Fruit fly (Drosophila melanogaster) whole organism, prepupa: ENCODE data around the gene Taf9.

Source experiments
- Blimp-1 ChIP-seq: fragments of 200-800 bp; sonication (Bioruptor generic); optimal IDR thresholded peaks from 3 replicates; lab custom pipeline; 2017; ENCODE audit warnings: missing biosample characterization, missing genetic modification characterization, mild to moderate bottlenecking, moderate library complexity, missing genetic modification reagents
- CG10669 ChIP-seq: fragments of 200-800 bp; sonication (Bioruptor generic); optimal IDR thresholded peaks from 3 replicates; lab custom pipeline; 2018; ENCODE audit warnings: missing biosample characterization, mild to moderate bottlenecking, missing genetic modification characterization, moderate library complexity
- CG11762 ChIP-seq: fragments of 200-800 bp; sonication (Bioruptor generic); optimal IDR thresholded peaks from 3 replicates; lab custom pipeline; 2016; ENCODE audit warnings: missing biosample characterization, missing genetic modification characterization; ENCODE audit not compliant: insufficient read depth
- CG15336 ChIP-seq: fragments of 200-800 bp; sonication (Bioruptor generic); IDR thresholded peaks from 2 replicates; pipeline ENCODE4 v1.3.6; 2022; ENCODE audit warnings: missing biosample characterization, missing genetic modification characterization
- CG1621 ChIP-seq: fragments of 200-800 bp; sonication (Bioruptor generic); optimal IDR thresholded peaks from 3 replicates; lab custom pipeline; 2018; ENCODE audit warnings: missing biosample characterization, mild to moderate bottlenecking, missing genetic modification characterization
- CG32006 ChIP-seq: fragments of 200-800 bp; sonication (Bioruptor generic); optimal IDR thresholded peaks from 3 replicates; lab custom pipeline; 2017; ENCODE audit warnings: missing biosample characterization, mild to moderate bottlenecking, missing genetic modification characterization
- CG3919 ChIP-seq: fragments of 200-800 bp; sonication (Bioruptor generic); optimal IDR thresholded peaks from 3 replicates; lab custom pipeline; 2016; ENCODE audit warnings: missing biosample characterization, missing genetic modification characterization
- CG4318 ChIP-seq: fragments of 200-800 bp; sonication (Bioruptor generic); optimal IDR thresholded peaks from 3 replicates; lab custom pipeline; 2017; ENCODE audit warnings: missing biosample characterization, mild to moderate bottlenecking, missing genetic modification characterization
- CG6163 ChIP-seq: fragments of 200-800 bp; sonication (Bioruptor generic); IDR thresholded peaks from 3 replicates; pipeline ENCODE4 v1.3.6; 2022; ENCODE audit warnings: missing biosample characterization, missing genetic modification characterization
- CG6276 ChIP-seq: fragments of 200-800 bp; sonication (Bioruptor generic); optimal IDR thresholded peaks from 2 replicates; lab custom pipeline; 2017; ENCODE audit warnings: missing biosample characterization, mild to moderate bottlenecking, missing genetic modification characterization
- CG8119 ChIP-seq: fragments of 200-800 bp; sonication (Bioruptor generic); IDR thresholded peaks from 3 replicates; pipeline ENCODE4 v1.3.6; 2022; ENCODE audit warnings: missing biosample characterization, missing genetic modification characterization
- CG8632 ChIP-seq: fragments of 200-800 bp; sonication (Bioruptor generic); optimal IDR thresholded peaks from 3 replicates; lab custom pipeline; 2016; ENCODE audit warnings: missing biosample characterization, missing genetic modification characterization
- Eip75B ChIP-seq: fragments of 200-800 bp; sonication (Bioruptor generic); optimal IDR thresholded peaks from 3 replicates; lab custom pipeline; 2016; ENCODE audit warnings: missing biosample characterization, missing genetic modification characterization
- Eip78C ChIP-seq: fragments of 200-800 bp; sonication (Bioruptor generic); peaks from one replicate; lab custom pipeline; 2016; ENCODE audit warnings: missing biosample characterization, missing genetic modification characterization
- Ets21C ChIP-seq: fragments of 200-800 bp; sonication (Bioruptor generic); optimal IDR thresholded peaks from 3 replicates; lab custom pipeline; 2016; ENCODE audit warnings: missing biosample characterization, missing genetic modification characterization
- Ets96B ChIP-seq: fragments of 200-800 bp; optimal IDR thresholded peaks from 2 replicates; lab custom pipeline; 2019; ENCODE audit warnings: missing biosample characterization, mild to moderate bottlenecking, missing genetic modification characterization, moderate library complexity
- Hr4 ChIP-seq: fragments of 200-800 bp; sonication (Bioruptor generic); optimal IDR thresholded peaks from 3 replicates; lab custom pipeline; 2016; ENCODE audit warnings: missing biosample characterization, missing genetic modification characterization
- Lpt ChIP-seq: fragments of 200-800 bp; sonication (Bioruptor generic); optimal IDR thresholded peaks from 3 replicates; lab custom pipeline; 2016; ENCODE audit warnings: missing biosample characterization, missing genetic modification characterization
- Met ChIP-seq: fragments of 200-800 bp; sonication (Bioruptor generic); optimal IDR thresholded peaks from 3 replicates; lab custom pipeline; 2016; ENCODE audit warnings: missing biosample characterization, missing genetic modification characterization
- OdsH ChIP-seq: fragments of 200-800 bp; sonication (Bioruptor generic); optimal IDR thresholded peaks from 3 replicates; lab custom pipeline; 2016; ENCODE audit warnings: missing biosample characterization, missing genetic modification characterization
- Smox ChIP-seq: fragments of 200-800 bp; sonication (Bioruptor generic); optimal IDR thresholded peaks from 3 replicates; lab custom pipeline; 2016; ENCODE audit warnings: missing biosample characterization, missing genetic modification characterization
- Sox102F ChIP-seq: fragments of 200-800 bp; sonication (Bioruptor generic); optimal IDR thresholded peaks from 2 replicates; lab custom pipeline; 2016; ENCODE audit warnings: missing biosample characterization, mild to moderate bottlenecking, missing genetic modification characterization
- achi ChIP-seq: fragments of 200-800 bp; sonication (Bioruptor generic); optimal IDR thresholded peaks from 3 replicates; lab custom pipeline; 2016; ENCODE audit warnings: missing biosample characterization, missing genetic modification characterization
- acj6 ChIP-seq: fragments of 200-800 bp; sonication (Bioruptor generic); optimal IDR thresholded peaks from 3 replicates; lab custom pipeline; 2016; ENCODE audit warnings: missing biosample characterization, missing genetic modification characterization
- cyc ChIP-seq: fragments of 200-800 bp; sonication (Bioruptor generic); optimal IDR thresholded peaks from 3 replicates; lab custom pipeline; 2016; ENCODE audit warnings: missing biosample characterization, missing genetic modification characterization
- dac ChIP-seq: fragments of 200-800 bp; sonication (Bioruptor generic); optimal IDR thresholded peaks from 2 replicates; lab custom pipeline; 2017; ENCODE audit warnings: missing biosample characterization, mild to moderate bottlenecking, missing genetic modification characterization
- dsx ChIP-seq: fragments of 200-800 bp; optimal IDR thresholded peaks from 3 replicates; lab custom pipeline; 2019; ENCODE audit warnings: missing biosample characterization, mild to moderate bottlenecking, missing genetic modification characterization, moderate library complexity; ENCODE audit not compliant: poor library complexity, severe bottlenecking
- esn ChIP-seq: fragments of 200-800 bp; sonication (Bioruptor generic); optimal IDR thresholded peaks from 2 replicates; lab custom pipeline; 2016; ENCODE audit warnings: missing biosample characterization, mild to moderate bottlenecking, missing genetic modification characterization, moderate library complexity
- fkh ChIP-seq: fragments of 200-800 bp; sonication (Bioruptor generic); optimal IDR thresholded peaks from 3 replicates; lab custom pipeline; 2017; ENCODE audit warnings: missing biosample characterization, mild to moderate bottlenecking, missing genetic modification characterization, moderate library complexity
- net ChIP-seq: fragments of 200-800 bp; sonication (Bioruptor generic); optimal IDR thresholded peaks from 3 replicates; lab custom pipeline; 2016; ENCODE audit warnings: missing biosample characterization, missing genetic modification characterization
- pdm3 ChIP-seq: fragments of 200-800 bp; sonication (Bioruptor generic); optimal IDR thresholded peaks from 3 replicates; lab custom pipeline; 2016; ENCODE audit warnings: missing biosample characterization, missing genetic modification characterization
- spab ChIP-seq: fragments of 200-800 bp; sonication (Bioruptor generic); optimal IDR thresholded peaks from 2 replicates; lab custom pipeline; 2017; ENCODE audit warnings: missing biosample characterization, mild to moderate bottlenecking, missing genetic modification characterization, missing genetic modification reagents
- ss ChIP-seq, 2 experiments: fragments of 200-800 bp; sonication (Bioruptor generic); optimal IDR thresholded peaks; 2 replicates in 1 of 2; 3 replicates in 1 of 2; lab custom pipeline; 2017 to 2018; ENCODE audit warnings: mild to moderate bottlenecking in 2 of 2, missing biosample characterization in 2 of 2, missing genetic modification characterization in 2 of 2, moderate library complexity in 1 of 2
- svp ChIP-seq: fragments of 200-800 bp; sonication (Bioruptor generic); peaks from one replicate; lab custom pipeline; 2016; ENCODE audit warnings: missing biosample characterization, missing genetic modification characterization

Gene Taf9

DNA sequence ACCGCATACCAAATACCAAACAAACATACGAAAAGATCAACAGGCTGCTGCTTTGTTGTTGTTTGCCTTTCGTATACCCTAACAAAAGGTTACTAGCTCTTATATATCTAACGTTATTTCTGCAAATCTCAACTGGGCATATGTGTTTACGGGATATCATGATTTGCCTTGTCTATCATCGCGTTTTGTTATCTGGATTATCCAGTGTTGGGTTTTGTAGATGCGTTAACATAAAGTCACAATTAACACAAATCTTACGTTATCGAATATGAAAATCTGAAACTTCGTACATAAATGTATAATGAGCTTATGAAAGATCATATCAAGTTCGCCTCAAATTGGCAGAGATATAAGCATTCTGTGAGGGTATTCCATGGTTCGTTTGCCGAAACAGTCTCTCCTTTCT lies 11.7 kb upstream of the Taf9 start (continued):
- TF ChIP-seq ss (GFP tag; optimal IDR thresholded peaks at IDR 0.05; lab: Kevin White, UChicago) (peak in 1 of 2 experiments; percentile 42), CG8632 (GFP tag; lab: Kevin White, UChicago) (peak; percentile 23), esn (GFP tag; lab: Kevin White, UChicago) (peak; percentile 72), Lpt (GFP tag; lab: Kevin White, UChicago) (no peak), OdsH (GFP tag; lab: Kevin White, UChicago) (peak; percentile 81), Sox102F (GFP tag; lab: Kevin White, UChicago) (peak; percentile 60), Ets96B (tag; lab: Kevin White, UChicago) (peak; percentile 63), CG3919 (peak; percentile 43), cyc (GFP tag; lab: Kevin White, UChicago) (peak; percentile 53), CG11762 (GFP tag; lab: Kevin White, UChicago) (no peak), CG1621 (tag; lab: Kevin White, UChicago) (peak; percentile 3), spab (GFP tag; lab: Kevin White, UChicago) (peak; percentile 24), acj6 (GFP tag; lab: Kevin White, UChicago) (peak; percentile 51), Smox (GFP tag; lab: Kevin White, UChicago) (peak; percentile 35), Ets21C (GFP tag; lab: Kevin White, UChicago) (peak; percentile 11), dsx (GFP tag; lab: Kevin White, UChicago) (peak; percentile 13)

DNA sequence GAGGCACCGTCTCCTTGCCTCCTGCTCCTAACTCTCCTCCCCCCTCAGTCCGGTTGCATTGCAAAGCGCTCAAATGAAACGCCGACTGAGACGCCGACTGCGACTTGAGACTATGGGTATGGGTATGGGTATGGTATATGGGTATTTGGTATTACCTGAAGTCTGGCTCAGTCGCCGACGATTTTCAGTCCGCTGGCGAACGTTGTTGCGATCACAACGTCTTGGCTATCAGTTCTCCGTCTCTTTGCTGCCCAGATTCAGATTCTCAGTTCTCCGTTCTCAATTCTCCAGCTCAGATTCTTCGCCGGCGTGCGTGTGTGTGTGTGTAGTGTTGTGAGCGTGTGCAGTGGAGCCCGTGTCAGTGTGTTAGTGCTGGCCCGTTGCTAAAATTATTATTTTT lies 11.3 kb upstream of the Taf9 start, which contains the start of gene CG6398:
TSS of gene CG6398 (plus strand) at position 185 of the 400 bp plus-strand sequence.
- peak in 1 of 2 experiments; percentile 13 for TF ChIP-seq ss (GFP tag; optimal IDR thresholded peaks at IDR 0.05; lab: Kevin White, UChicago)
- TF ChIP-seq Eip75B (GFP tag; lab: Kevin White, UChicago) = no peak

DNA sequence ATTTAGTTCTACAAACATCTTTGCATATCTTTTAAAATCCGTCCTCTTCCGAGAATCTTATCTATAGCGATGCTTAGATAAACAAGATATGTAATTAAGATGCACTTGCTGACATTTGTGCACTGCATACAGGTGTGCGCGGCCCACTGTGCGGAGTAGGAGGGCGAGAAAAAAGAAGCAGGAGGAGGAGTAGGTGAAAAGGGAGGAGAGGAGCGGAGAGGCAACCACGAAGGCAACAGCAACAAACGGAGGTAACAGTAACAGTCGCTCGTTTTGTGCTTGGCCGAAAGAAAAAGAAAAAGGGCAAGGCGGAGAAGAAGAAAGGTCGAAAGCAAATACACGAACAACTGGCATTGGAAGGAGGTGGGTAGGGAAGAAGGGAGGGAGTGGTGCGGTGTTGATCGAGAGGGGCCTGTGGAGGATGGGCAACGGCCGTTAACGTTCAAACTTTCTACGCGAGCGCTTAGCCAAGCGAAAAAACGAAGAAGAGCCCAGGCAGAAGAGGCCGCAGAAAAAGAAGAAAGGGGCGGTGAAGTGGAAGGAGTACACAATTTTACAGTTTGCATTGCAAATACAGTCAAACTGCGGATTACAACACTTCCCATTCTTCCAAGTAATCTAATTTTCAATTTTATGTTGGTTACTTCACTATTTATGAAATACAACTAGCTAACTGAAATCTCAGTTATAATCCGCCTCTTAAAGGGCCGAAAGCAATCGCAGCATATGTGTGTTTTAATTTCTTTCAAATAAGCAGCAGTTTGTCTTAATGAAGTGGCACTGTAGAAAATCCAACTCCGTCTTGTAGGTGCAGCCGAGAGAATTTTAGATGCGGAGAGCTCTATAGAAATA lies 9.6 kb upstream of the Taf9 start:
- TF ChIP-seq Blimp-1 (GFP tag; lab: Kevin White, UChicago) (no peak), CG32006 (GFP tag; lab: Kevin White, UChicago) (peak; percentile 53), CG4318 (GFP tag; lab: Kevin White, UChicago) (peak; percentile 6), CG15336 (GFP tag; lab: Robert Waterston, UW) (peak; percentile 57), CG10669 (GFP tag; lab: Kevin White, UChicago) (no peak), CG6163 (GFP tag; lab: Robert Waterston, UW) (0 out of 3 replicates have a peak, but pooled peaks have one; percentile 35), Eip78C (GFP tag; lab: Kevin White, UChicago) (peak; percentile 39), cyc (GFP tag; lab: Kevin White, UChicago) (no peak), fkh (GFP tag; lab: Kevin White, UChicago) (peak; percentile 10), dac (GFP tag; lab: Kevin White, UChicago) (peak; percentile 22), achi (GFP tag; lab: Kevin White, UChicago) (peak; percentile 9), pdm3 (GFP tag; lab: Kevin White, UChicago) (peak; percentile 6), Met (GFP tag; lab: Kevin White, UChicago) (peak; percentile 9), Hr4 (GFP tag; lab: Kevin White, UChicago) (peak; percentile 21), OdsH (GFP tag; lab: Kevin White, UChicago) (peak; percentile 56), svp (GFP tag; lab: Kevin White, UChicago) (peak; percentile 65), spab (GFP tag; lab: Kevin White, UChicago) (no peak), CG6276 (GFP tag; lab: Kevin White, UChicago) (peak; percentile 19), Lpt (GFP tag; lab: Kevin White, UChicago) (peak; percentile 20), net (GFP tag; lab: Kevin White, UChicago) (no peak), CG8119 (GFP tag; lab: Robert Waterston, UW) (peak; percentile 39; the same call in 1 of the 3 replicates)
- TF ChIP-seq, all 60 proteins: peak for 16
